Fruit fly (Drosophila melanogaster): ENCODE data around the gene btv.

Gene btv

DNA sequence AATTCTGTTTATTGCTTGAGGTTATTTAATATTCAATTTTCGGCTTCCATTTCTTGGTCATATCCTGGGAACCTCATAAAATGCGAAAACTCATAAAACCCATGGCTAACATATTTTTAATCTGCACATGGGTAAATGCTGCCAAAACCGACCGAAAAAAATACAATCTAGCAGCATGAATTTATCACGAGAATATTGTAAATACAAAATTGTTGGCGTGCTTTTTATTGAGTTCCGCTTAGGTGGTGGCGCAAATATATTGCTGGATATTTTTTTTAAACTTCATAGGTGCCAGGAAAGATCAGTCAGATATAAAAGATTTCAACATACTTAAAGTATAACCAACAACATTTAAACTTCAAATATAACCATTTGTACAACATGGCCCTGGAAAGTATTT is 7.8 kb upstream of the btv start, which contains the start of gene Prosbeta5R2:
TSS of gene Prosbeta5R2 (plus strand) at position 301 of the 400 bp plus-strand sequence.
- TF ChIP-seq CG9705 (GFP tag; optimal IDR thresholded peaks at IDR 0.05) = no peak
- no peak for TF ChIP-seq jim (GFP tag; optimal IDR thresholded peaks at IDR 0.05)
- TF ChIP-seq N (GFP tag; optimal IDR thresholded peaks at IDR 0.05) = no peak
- TF ChIP-seq rgr (GFP tag; optimal IDR thresholded peaks at IDR 0.05) = no peak
- no peak for TF ChIP-seq HLH106 (tag; optimal IDR thresholded peaks at IDR 0.05)
- TF ChIP-seq dsf (GFP tag; optimal IDR thresholded peaks at IDR 0.05; ENCODE audit: borderline replicate concordance) = no peak
- no peak for TF ChIP-seq brk (GFP tag; optimal IDR thresholded peaks at IDR 0.05)
- TF ChIP-seq pan (optimal IDR thresholded peaks at IDR 0.05) = no peak
- TF ChIP-seq h (GFP tag; optimal IDR thresholded peaks at IDR 0.05) = no peak
- no peak for TF ChIP-seq psq (GFP tag; optimal IDR thresholded peaks at IDR 0.05)

DNA sequence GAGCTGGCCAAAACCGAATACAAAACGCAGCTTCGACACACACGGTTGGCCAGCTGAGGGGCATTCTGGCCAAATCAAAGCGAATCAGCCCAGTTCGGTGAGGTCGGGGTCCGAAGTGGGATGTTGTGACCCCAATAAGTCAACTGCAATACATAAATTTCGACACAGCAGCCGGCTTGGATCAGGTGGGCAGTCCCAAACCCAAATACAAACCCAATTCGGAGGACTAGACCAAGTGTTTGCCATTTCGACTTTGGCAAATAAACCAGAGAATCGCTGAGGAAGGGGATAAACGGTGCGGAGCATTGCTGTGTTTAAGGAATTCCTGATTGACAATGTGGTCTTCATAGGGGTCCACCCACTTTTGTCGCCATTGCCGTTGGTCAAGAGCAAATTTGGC is 6.7 kb upstream of the btv start:
- no peak for TF ChIP-seq ey (GFP tag; optimal IDR thresholded peaks at IDR 0.05)
- TF ChIP-seq Dfd (GFP tag; optimal IDR thresholded peaks at IDR 0.05) = peak; percentile 49

DNA sequence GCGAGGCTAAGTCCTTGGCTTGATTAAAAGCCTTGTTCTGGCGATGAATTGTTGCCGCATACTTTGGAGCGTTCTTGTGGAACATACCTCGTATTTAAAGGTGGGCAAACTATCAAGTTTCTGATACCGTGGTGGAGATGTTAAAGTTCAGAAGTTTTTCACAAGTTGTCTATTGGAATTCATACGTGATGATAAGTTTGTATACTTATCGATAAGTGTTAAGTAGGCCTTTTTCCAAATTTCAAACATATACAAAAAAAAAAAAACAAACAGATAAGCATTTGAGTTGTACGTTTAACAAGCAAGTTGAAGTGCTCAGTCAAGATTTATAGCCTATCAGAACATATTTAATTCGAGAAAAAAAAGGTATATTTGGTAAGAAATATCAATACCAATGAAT is 3.8 kb upstream of the btv start, which contains the start of gene CG5681:
TSS of gene CG5681 (plus strand) at position 301 of the 400 bp plus-strand sequence.
- TF ChIP-seq CG9705 (GFP tag; optimal IDR thresholded peaks at IDR 0.05) = no peak
- no peak for TF ChIP-seq N (GFP tag; optimal IDR thresholded peaks at IDR 0.05)
- no peak for TF ChIP-seq rgr (GFP tag; optimal IDR thresholded peaks at IDR 0.05)
- TF ChIP-seq dmrt93B (GFP tag; optimal IDR thresholded peaks at IDR 0.05) = no peak

DNA sequence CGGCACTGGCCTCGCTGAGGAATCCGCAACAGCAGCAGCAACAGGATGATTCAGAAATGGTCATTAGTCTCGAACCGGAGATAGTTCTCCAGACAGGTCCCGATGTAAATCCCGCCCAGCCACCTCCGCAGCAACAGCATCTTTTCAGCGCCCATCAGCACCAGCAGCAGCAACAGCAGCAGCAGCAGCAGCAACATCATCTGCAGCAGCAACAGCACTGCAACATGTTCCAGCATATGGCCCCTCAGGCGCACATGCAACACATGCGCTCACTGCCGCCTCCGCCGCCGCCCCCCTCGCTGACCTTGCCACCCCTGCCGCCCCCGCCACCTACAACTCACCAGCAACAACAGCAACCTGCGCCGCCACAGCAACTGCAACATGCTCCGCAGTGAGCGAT is 9.3 kb downstream of the btv start:
- TF ChIP-seq Dfd (GFP tag; optimal IDR thresholded peaks at IDR 0.05) (peak; percentile 94), sage (GFP tag; optimal IDR thresholded peaks at IDR 0.05) (no peak), br (GFP tag; optimal IDR thresholded peaks at IDR 0.05) (no peak), usp (GFP tag; optimal IDR thresholded peaks at IDR 0.05) (no peak), Vsx2 (GFP tag; optimal IDR thresholded peaks at IDR 0.05; ENCODE audit: partially characterized antibody) (no peak), Hr78 (GFP tag; optimal IDR thresholded peaks at IDR 0.05) (no peak), dl (GFP tag; optimal IDR thresholded peaks at IDR 0.05; ENCODE audit: insufficient read depth in 1 of 2, partially characterized antibody in 2 of 2) (no peak), HLH106 (tag; optimal IDR thresholded peaks at IDR 0.05) (no peak)

DNA sequence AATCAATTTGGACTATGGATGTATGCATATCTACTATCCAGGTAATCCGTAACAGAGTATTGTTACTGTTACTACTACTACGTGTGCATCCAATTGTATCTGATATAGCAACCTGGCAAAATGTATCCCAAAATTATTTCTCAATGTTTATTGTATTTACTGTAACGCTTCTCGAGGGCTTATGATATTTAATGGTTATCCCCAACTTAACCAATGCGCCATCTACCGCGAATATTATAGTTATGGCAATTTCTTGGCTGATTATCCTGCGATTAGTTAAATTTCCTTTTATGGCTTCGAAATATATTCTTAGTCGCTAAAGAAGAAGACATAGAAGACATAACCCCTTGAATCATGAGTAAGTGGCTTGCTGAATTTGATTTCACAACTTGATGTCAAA is 18.6 kb downstream of the btv start:
- TF ChIP-seq Dif (GFP tag; optimal IDR thresholded peaks at IDR 0.05; ENCODE audit: partially characterized antibody) (no peak), tai (GFP tag; optimal IDR thresholded peaks at IDR 0.05) (no peak), Dfd (GFP tag; optimal IDR thresholded peaks at IDR 0.05) (no peak), Jra (GFP tag; optimal IDR thresholded peaks at IDR 0.05) (no peak), dl (GFP tag; optimal IDR thresholded peaks at IDR 0.05; ENCODE audit: insufficient read depth in 1 of 2, partially characterized antibody in 2 of 2) (no peak), woc (GFP tag; optimal IDR thresholded peaks at IDR 0.05) (no peak), foxo (GFP tag; optimal IDR thresholded peaks at IDR 0.05) (no peak), CG9705 (GFP tag; optimal IDR thresholded peaks at IDR 0.05) (no peak), Mio (GFP tag; optimal IDR thresholded peaks at IDR 0.05) (no peak), Rel (GFP tag; optimal IDR thresholded peaks at IDR 0.05) (no peak), Rel (tag; optimal IDR thresholded peaks at IDR 0.05) (no peak), sv (GFP tag; optimal IDR thresholded peaks at IDR 0.05) (no peak), Hr78 (GFP tag; optimal IDR thresholded peaks at IDR 0.05) (no peak), ey (GFP tag; optimal IDR thresholded peaks at IDR 0.05) (no peak), dmrt93B (GFP tag; optimal IDR thresholded peaks at IDR 0.05) (no peak), Hnf4 (GFP tag; optimal IDR thresholded peaks at IDR 0.05) (no peak), Sp1 (GFP tag; optimal IDR thresholded peaks at IDR 0.05) (no peak), sage (GFP tag; optimal IDR thresholded peaks at IDR 0.05) (no peak)

DNA sequence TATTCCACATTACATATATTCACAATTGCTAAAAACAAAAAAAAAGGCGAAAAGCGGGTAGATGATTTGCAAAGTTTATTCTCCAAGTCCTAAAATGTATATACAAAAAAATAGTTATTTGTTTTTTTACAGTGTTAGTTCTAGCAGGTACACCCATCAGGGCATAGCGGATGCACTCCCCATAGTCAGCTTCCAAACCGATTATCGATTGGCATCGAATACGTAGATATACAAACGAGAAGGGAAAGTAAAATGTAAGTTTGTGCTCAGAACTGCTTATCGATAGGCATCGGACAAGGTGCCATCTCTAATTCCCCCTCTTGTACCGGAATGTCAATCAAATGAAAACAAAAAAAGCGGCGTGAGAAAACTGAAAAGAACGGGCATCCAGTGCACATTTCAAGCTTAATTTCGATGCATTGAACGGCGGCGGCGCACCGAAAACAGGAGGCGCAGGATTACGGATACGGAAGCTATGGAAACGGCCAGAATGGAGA is 19.2 kb downstream of the btv start, which contains the start of gene CG5674:
TSS of gene CG5674 (plus strand) at position 309 of the 497 bp plus-strand sequence.
- TF ChIP-seq Hr83 (GFP tag; optimal IDR thresholded peaks at IDR 0.05; ENCODE audit: poor library complexity, severe bottlenecking) (peak; percentile 26), Myc (optimal IDR thresholded peaks at IDR 0.05) (peak; percentile 2), rgr (GFP tag; optimal IDR thresholded peaks at IDR 0.05) (peak; percentile 32), Hr78 (GFP tag; optimal IDR thresholded peaks at IDR 0.05) (no peak), Mio (GFP tag; optimal IDR thresholded peaks at IDR 0.05) (no peak), OdsH (GFP tag; optimal IDR thresholded peaks at IDR 0.05) (no peak), Vsx2 (GFP tag; optimal IDR thresholded peaks at IDR 0.05; ENCODE audit: partially characterized antibody) (no peak), dsf (GFP tag; optimal IDR thresholded peaks at IDR 0.05; ENCODE audit: borderline replicate concordance) (no peak), CG32264 (GFP tag; optimal IDR thresholded peaks at IDR 0.05) (no peak), dl (GFP tag; optimal IDR thresholded peaks at IDR 0.05; ENCODE audit: insufficient read depth in 1 of 2, partially characterized antibody in 2 of 2) (no peak), sv (GFP tag; optimal IDR thresholded peaks at IDR 0.05) (peak; percentile 23), jim (GFP tag; optimal IDR thresholded peaks at IDR 0.05) (peak; percentile 85), fru (GFP tag; optimal IDR thresholded peaks at IDR 0.05) (peak; percentile 26)

Data from whole organism, wandering third instar larva.